Fruit fly (Drosophila melanogaster): ENCODE data around the gene CG8773.

The CG8773 gene

DNA sequence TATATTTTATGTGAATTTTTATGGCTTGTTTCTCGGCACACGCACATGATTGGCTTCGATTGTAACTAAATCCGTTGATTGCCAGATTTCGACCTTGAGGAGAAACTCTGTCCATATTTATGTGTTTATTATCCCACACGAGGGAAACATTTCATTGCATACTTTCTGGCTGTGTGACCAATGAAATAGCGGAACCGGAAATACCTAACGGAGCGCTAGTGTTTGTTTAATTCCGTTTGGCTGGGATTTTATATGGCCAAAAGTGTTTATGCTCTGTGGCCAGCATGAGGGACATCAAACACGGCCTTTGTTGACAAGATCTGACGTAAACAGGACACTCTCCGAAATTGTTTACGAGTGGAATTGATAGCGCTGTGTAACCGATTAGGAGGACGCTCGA lies 25.3 kb downstream of the CG8773 start (continued):
- TF ChIP-seq NFAT (GFP tag; IDR thresholded peaks at IDR 0.05) (no peak), dpn (GFP tag; optimal IDR thresholded peaks at IDR 0.05) (no peak), H2.0 (GFP tag; IDR thresholded peaks at IDR 0.05) (no peak), pb (GFP tag; optimal IDR thresholded peaks at IDR 0.05) (no peak), CG2129 (GFP tag; IDR thresholded peaks at IDR 0.05; ENCODE audit: partially characterized antibody) (no peak), CG9215 (GFP tag; IDR thresholded peaks at IDR 0.05) (no peak), Gsc (GFP tag; IDR thresholded peaks at IDR 0.05) (no peak), esg (GFP tag; conservative IDR thresholded peaks at IDR 0.05) (no peak), prd (optimal IDR thresholded peaks at IDR 0.05) (no peak), prd (GFP tag; IDR thresholded peaks at IDR 0.05) (no peak; the same call in 2 of the 3 replicates), Ets65A (GFP tag) (no peak), CG6683 (GFP tag; optimal IDR thresholded peaks at IDR 0.05) (no peak), CG7928 (GFP tag; optimal IDR thresholded peaks at IDR 0.05) (no peak), cad (GFP tag; optimal IDR thresholded peaks at IDR 0.05) (no peak), CG12219 (GFP tag; optimal IDR thresholded peaks at IDR 0.05) (peak; percentile 54), klu (GFP tag; IDR thresholded peaks at IDR 0.05) (no peak), CG10321 (GFP tag; IDR thresholded peaks at IDR 0.05) (no peak), jing (GFP tag; optimal IDR thresholded peaks at IDR 0.05) (no peak), CG18011 (GFP tag; optimal IDR thresholded peaks at IDR 0.05) (no peak), seq (GFP tag; IDR thresholded peaks at IDR 0.05) (no peak), h (optimal IDR thresholded peaks at IDR 0.05) (no peak), Rx (GFP tag; IDR thresholded peaks at IDR 0.05) (0 out of 2 replicates have a peak, but pooled peaks have one; percentile 5), Hmx (GFP tag; optimal IDR thresholded peaks at IDR 0.05) (no peak), CG6689 (GFP tag; IDR thresholded peaks at IDR 0.05) (0 out of 2 replicates have a peak, but pooled peaks have one; percentile 25), grau (tag; optimal IDR thresholded peaks at IDR 0.05) (no peak), CG13296 (GFP tag; optimal IDR thresholded peaks at IDR 0.05) (no peak), p53 (GFP tag; optimal IDR thresholded peaks at IDR 0.05) (no peak), ap (GFP tag; IDR thresholded peaks at IDR 0.05) (no peak), BtbVII (GFP tag; optimal IDR thresholded peaks at IDR 0.05) (no peak), twi (tag; optimal IDR thresholded peaks at IDR 0.05) (no peak), gcm (GFP tag; optimal IDR thresholded peaks at IDR 0.05) (no peak), vvl (GFP tag; IDR thresholded peaks at IDR 0.05) (no peak), Sox100B (GFP tag; optimal IDR thresholded peaks at IDR 0.05) (no peak), Oaz (GFP tag; IDR thresholded peaks at IDR 0.05) (0 out of 2 replicates have a peak, but pooled peaks have one; percentile 20), gsb-n (tag; optimal IDR thresholded peaks at IDR 0.05) (no peak), nmo (GFP tag; optimal IDR thresholded peaks at IDR 0.05) (peak; percentile 15), CG6813 (GFP tag; optimal IDR thresholded peaks at IDR 0.05) (peak; percentile 20), CG8281 (tag; optimal IDR thresholded peaks at IDR 0.05) (no peak), lbe (GFP tag; optimal IDR thresholded peaks at IDR 0.05) (no peak), unc-4 (GFP tag; IDR thresholded peaks at IDR 0.05; ENCODE audit: partially characterized antibody) (no peak), CG9797 (GFP tag; optimal IDR thresholded peaks at IDR 0.05) (no peak), CG18262 (tag; optimal IDR thresholded peaks at IDR 0.05) (no peak), pros (GFP tag; optimal IDR thresholded peaks at IDR 0.05) (no peak), slou (GFP tag; optimal IDR thresholded peaks at IDR 0.05) (no peak), B-H1 (GFP tag; IDR thresholded peaks at IDR 0.05) (no peak), MESR4 (GFP tag; optimal IDR thresholded peaks at IDR 0.05) (no peak), CG4707 (GFP tag; optimal IDR thresholded peaks at IDR 0.05) (peak; percentile 51), pho (GFP tag; optimal IDR thresholded peaks at IDR 0.05) (no peak), CG16779 (GFP tag; IDR thresholded peaks at IDR 0.05) (no peak), CG10366 (GFP tag; IDR thresholded peaks at IDR 0.05) (no peak), chif (GFP tag; optimal IDR thresholded peaks at IDR 0.05) (no peak), dysf (GFP tag; IDR thresholded peaks at IDR 0.05) (peak; percentile 16; the same call in 1 of the 3 replicates), CG5180 (GFP tag; optimal IDR thresholded peaks at IDR 0.05) (no peak)

All from whole organism, embryonic.